Worm (Caenorhabditis elegans): ENCODE results near the gene fbxa-138.

DNA sequence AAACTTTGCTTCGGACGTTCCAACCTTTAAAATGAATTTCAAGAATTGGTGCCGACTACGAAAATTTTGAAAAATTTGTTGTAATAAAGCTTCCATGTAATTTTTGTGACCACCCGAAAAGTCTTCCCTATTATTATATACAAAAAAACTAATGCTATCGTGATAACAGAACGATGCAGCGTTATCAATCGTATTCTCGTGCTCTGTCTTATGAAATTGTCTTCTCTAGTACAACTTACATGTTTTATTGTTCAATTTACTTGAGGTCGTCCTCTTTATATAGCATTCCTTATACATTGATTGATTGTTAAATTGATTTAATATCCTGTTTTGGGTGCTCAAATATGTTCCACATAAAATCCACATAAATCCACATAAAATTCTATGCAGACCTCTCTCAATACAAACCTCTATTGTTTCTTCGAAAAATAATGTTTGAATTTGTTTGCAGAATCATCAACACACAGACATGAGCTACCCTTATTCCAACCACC is 17.5 kb upstream of the fbxa-138 start, which contains the start of gene pals-19:
- no peak for TF ChIP-seq zag-1 (tag; optimal IDR thresholded peaks at IDR 0.05)
- TF ChIP-seq ztf-11 (tag; optimal IDR thresholded peaks at IDR 0.05): no peak
- no peak for TF ChIP-seq fos-1 (tag; optimal IDR thresholded peaks at IDR 0.05)
- TF ChIP-seq pqm-1 (tag; optimal IDR thresholded peaks at IDR 0.05): no peak
- no peak for TF ChIP-seq pax-3 (tag; optimal IDR thresholded peaks at IDR 0.05)
- no peak for TF ChIP-seq ztf-4 (tag; optimal IDR thresholded peaks at IDR 0.05)
- no peak for TF ChIP-seq lin-14 (GFP tag; optimal IDR thresholded peaks at IDR 0.05)
- TF ChIP-seq mdl-1 (tag; optimal IDR thresholded peaks at IDR 0.05): no peak
- TF ChIP-seq elt-3 (tag; optimal IDR thresholded peaks at IDR 0.05): no peak
- no peak for TF ChIP-seq irx-1 (tag; optimal IDR thresholded peaks at IDR 0.05)
